Fruit fly (Drosophila melanogaster) whole organism, pupa: Measurements from ENCODE around the gene CG3982.
A peak's percentile ranks its signal among the peaks of the same experiment; 100 is the strongest.

Experiments used
- CG10348 ChIP-seq: fragments of 200-800 bp; sonication (Bioruptor generic); IDR thresholded peaks from 2 replicates; pipeline ENCODE4 v1.3.6; 2022; ENCODE audit warnings: missing biosample characterization, missing genetic modification characterization
- CG12605 ChIP-seq: fragments of 200-800 bp; sonication (Bioruptor generic); IDR thresholded peaks from 2 replicates; pipeline ENCODE4 v1.3.6; 2022; ENCODE audit warnings: missing biosample characterization, missing genetic modification characterization
- CG13204 ChIP-seq: fragments of 200-800 bp; sonication (Bioruptor generic); optimal IDR thresholded peaks from 2 replicates; lab custom pipeline; 2018; ENCODE audit warnings: missing biosample characterization, mild to moderate bottlenecking, missing genetic modification characterization, moderate library complexity
- CG14655 ChIP-seq: fragments of 200-800 bp; sonication (Bioruptor generic); optimal IDR thresholded peaks from 3 replicates; lab custom pipeline; 2017; ENCODE audit warnings: mild to moderate bottlenecking, missing biosample characterization, missing genetic modification reagents, missing genetic modification characterization
- CG15710 ChIP-seq: fragments of 200-800 bp; sonication (Bioruptor generic); optimal IDR thresholded peaks from 2 replicates; lab custom pipeline; 2018; ENCODE audit warnings: missing biosample characterization, mild to moderate bottlenecking, missing genetic modification characterization, moderate library complexity
- CG17806 ChIP-seq: fragments of 200-800 bp; sonication (Bioruptor generic); optimal IDR thresholded peaks from 2 replicates; lab custom pipeline; 2018; ENCODE audit warnings: missing biosample characterization, mild to moderate bottlenecking, missing genetic modification characterization, moderate library complexity
- CG32121 ChIP-seq: fragments of 200-800 bp; sonication (Bioruptor generic); IDR thresholded peaks from 2 replicates; pipeline ENCODE4 v1.3.6; 2022; ENCODE audit warnings: missing biosample characterization, missing genetic modification characterization
- CG34367 ChIP-seq: fragments of 200-800 bp; sonication (Bioruptor generic); optimal IDR thresholded peaks from 2 replicates; lab custom pipeline; 2018; ENCODE audit warnings: missing biosample characterization, mild to moderate bottlenecking, missing genetic modification characterization
- CG4496 ChIP-seq: fragments of 200-800 bp; sonication (Bioruptor generic); IDR thresholded peaks from 3 replicates; pipeline ENCODE4 v1.3.6; 2022; ENCODE audit warnings: missing biosample characterization, missing genetic modification characterization
- CG8159 ChIP-seq: fragments of 200-800 bp; sonication (Bioruptor generic); optimal IDR thresholded peaks from 3 replicates; lab custom pipeline; 2018; ENCODE audit warnings: missing biosample characterization, mild to moderate bottlenecking, missing genetic modification characterization, moderate library complexity
- CG8301 ChIP-seq: fragments of 200-800 bp; sonication (Bioruptor generic); optimal IDR thresholded peaks from 2 replicates; lab custom pipeline; 2018; ENCODE audit warnings: missing biosample characterization, mild to moderate bottlenecking, missing genetic modification characterization
- CG9948 ChIP-seq: fragments of 200-800 bp; sonication (Bioruptor generic); optimal IDR thresholded peaks from 2 replicates; lab custom pipeline; 2018; ENCODE audit warnings: missing biosample characterization, mild to moderate bottlenecking, missing genetic modification characterization, moderate library complexity
- D1 ChIP-seq: fragments of 200-800 bp; sonication (Bioruptor generic); optimal IDR thresholded peaks from 2 replicates; lab custom pipeline; 2018; ENCODE audit warnings: missing biosample characterization, mild to moderate bottlenecking, missing genetic modification characterization, moderate library complexity
- EcR ChIP-seq: fragments of 200-800 bp; sonication (Bioruptor generic); optimal IDR thresholded peaks from 3 replicates; lab custom pipeline; 2019; ENCODE audit warnings: missing biosample characterization, missing genetic modification characterization, mild to moderate bottlenecking, moderate library complexity, missing genetic modification reagents
- Ets98B ChIP-seq: fragments of 200-800 bp; sonication (Bioruptor generic); IDR thresholded peaks from 2 replicates; pipeline ENCODE4 v1.3.6; 2022; ENCODE audit warnings: missing biosample characterization, missing genetic modification characterization
- Pif1A ChIP-seq: fragments of 200-800 bp; sonication (Bioruptor generic); optimal IDR thresholded peaks from 3 replicates; lab custom pipeline; 2016; ENCODE audit warnings: missing biosample characterization, missing genetic modification characterization
- Pif1B ChIP-seq: fragments of 200-800 bp; sonication (Bioruptor generic); optimal IDR thresholded peaks from 3 replicates; lab custom pipeline; 2016; ENCODE audit warnings: missing biosample characterization, missing genetic modification characterization
- Snoo ChIP-seq: fragments of 200-800 bp; sonication (Bioruptor generic); optimal IDR thresholded peaks from 3 replicates; lab custom pipeline; 2017; ENCODE audit warnings: missing biosample characterization, mild to moderate bottlenecking, missing genetic modification characterization, inconsistent platforms
- fd96Ca ChIP-seq: fragments of 200-800 bp; sonication (Bioruptor generic); IDR thresholded peaks from 3 replicates; pipeline ENCODE4 v1.3.6; 2022; ENCODE audit warnings: missing biosample characterization, missing genetic modification characterization
- gl ChIP-seq: fragments of 200-800 bp; sonication (Bioruptor generic); optimal IDR thresholded peaks from 2 replicates; lab custom pipeline; 2018; ENCODE audit warnings: missing biosample characterization, mild to moderate bottlenecking, missing genetic modification characterization
- rn ChIP-seq: fragments of 200-800 bp; sonication (Bioruptor generic); IDR thresholded peaks from 2 replicates; pipeline ENCODE4 v1.3.6; 2022; ENCODE audit warnings: missing biosample characterization, missing genetic modification characterization

CG3982 gene

DNA sequence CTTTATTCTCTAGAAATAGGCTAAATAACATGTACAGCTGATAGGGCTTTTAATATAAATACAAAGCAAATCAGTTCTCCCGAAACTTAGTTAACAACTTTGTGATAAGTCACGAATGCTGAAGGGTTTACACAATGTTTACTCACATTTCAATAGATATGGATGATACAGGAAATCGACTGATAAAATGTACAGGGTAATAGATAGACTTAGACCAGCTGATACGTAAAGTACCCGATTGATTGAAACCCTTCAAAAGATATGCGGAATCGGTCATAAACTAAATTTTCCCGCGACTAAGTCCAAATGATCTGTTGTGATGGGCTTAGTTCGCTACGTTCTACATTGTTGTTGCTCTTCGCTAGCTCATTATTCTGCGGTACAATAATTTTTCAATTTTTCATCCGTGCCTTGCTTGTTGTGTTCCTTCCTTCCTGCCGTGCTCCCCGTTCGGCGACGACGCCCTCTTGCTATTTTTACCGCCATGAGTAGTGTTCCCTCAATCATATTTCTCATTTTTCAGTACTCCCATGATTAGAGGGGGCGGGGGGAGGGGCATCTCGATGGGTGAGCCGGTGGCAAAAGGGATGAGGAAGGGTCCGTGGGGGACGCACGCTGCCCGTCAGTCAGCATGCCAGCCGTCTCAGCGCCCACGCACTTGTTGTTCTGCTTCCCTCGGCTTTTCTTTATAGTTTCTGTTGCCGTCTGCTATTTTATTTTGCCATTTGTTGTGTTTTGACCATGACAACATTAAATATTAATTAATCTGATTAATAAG is 15.8 kb upstream of the CG3982 start:
- TF ChIP-seq CG13204 (GFP tag; lab: Kevin White, UChicago) (peak; percentile 11), CG32121 (GFP tag; lab: Robert Waterston, UW) (0 out of 2 replicates have a peak, but pooled peaks have one; percentile 37), Snoo (tag; lab: Kevin White, UChicago) (no peak)

DNA sequence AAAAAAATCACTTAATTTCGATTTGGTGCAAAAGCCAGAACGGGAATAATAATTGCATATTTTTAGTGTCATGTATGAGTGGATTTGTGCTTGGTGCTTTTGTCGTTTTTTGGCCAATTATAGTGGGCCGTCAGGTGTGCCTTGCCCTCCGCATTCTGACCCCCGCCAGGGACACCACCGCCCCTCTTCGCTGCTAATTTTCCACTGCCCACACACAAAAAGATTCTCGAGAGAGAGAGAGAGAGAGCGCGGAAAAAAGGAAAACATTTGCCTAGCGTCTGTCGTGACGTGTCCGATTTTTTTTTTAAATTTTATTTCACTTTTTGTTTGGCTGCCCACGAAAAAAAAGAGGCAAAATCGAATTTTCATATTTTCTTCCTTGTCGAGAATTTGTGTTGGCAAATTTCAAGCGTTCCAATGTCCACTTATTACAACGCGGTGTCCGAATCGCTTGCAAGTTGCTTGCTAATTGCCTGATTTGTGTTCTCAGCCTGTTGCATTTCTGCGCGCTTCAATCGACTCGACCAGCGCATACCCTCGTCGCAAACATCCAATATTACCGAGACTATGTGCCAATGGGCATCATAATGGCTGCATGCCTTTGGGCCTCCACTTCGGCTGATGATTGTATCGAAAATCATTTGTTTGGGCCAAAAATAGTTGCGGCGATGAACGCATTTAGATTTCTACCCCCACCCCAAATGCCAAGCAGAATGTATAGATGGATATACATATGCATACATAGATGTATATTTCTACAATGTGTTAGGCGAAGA is 14.8 kb upstream of the CG3982 start:
- no peak for TF ChIP-seq CG17806 (tag; lab: Kevin White, UChicago)
- TF ChIP-seq CG32121 (GFP tag; lab: Robert Waterston, UW), result no peak

DNA sequence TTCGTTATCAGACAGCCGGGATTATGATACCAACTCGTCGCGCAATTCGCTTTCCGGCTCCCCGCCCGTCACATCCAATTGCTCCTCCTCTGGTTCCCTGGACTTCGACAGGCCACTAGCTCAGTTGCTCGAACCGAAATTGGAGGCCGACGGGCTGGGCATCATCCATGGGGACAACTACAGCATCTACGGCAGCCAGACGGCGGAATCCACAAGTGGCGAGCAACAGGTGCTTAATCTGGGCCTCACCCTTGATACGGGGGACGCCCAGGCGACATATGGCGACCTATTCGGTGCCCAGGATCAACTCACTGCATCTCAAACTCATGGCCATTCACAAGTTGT is 13.4 kb upstream of the CG3982 start:
- TF ChIP-seq fd96Ca (GFP tag; lab: Robert Waterston, UW) (no peak), CG12605 (peak; percentile 42; the same call in 1 of the 2 replicates)

DNA sequence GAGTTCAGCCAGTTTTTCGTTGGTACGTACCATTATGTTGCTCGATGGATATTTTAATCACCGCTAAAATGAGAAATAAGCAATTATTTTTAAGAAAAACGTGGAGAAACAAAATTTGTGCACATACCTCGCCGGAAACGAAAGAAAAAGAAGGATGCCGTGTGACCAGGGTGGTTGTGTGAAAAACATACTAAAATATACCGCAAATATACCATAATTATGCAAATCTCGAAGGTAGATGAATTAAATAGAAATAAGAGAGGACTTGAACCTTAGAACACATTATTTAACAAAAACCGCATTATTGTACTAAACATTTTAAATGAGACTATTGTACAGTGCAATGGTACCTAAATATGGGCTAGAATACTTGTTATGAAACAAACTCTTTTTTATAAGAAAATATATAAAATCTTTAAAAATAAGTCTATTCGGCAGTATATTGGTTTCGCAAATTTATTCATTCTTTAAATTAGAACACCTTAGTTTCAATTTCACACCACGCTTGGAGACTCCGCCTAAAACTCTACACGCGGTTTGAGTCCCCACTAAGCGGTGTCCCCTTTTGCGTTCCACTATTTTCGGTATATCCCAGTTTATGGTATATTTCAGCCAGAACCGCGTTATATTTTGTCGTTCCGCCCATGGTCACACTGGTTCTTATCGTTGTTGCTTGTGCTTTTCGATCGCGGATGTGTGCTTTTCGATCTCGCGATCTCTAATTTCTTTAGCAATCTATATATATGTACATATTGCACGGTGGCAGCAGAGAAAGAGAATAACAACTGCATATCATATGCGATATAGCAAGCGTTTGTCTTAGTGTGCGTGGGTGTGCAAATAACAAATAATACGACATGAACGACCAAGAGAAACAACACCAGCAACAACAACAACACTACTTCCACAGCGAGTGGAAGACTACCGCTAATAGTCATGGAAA is 12.7 kb upstream of the CG3982 start, which contains the start of the genes RpS17 and MTF-1:
RpS17 (minus strand) TSS at position 157 of the 943 bp plus-strand sequence.
MTF-1 (plus strand) TSS at position 648 of the 943 bp plus-strand sequence.
- TF ChIP-seq CG8301 (tag; lab: Kevin White, UChicago) (peak; percentile 0), CG32121 (GFP tag; lab: Robert Waterston, UW) (no peak), CG12605 (0 out of 2 replicates have a peak, but pooled peaks have one; percentile 32), CG9948 (tag; lab: Kevin White, UChicago) (no peak), CG17806 (tag; lab: Kevin White, UChicago) (peak; percentile 9), CG8159 (tag; lab: Kevin White, UChicago) (no peak), gl (tag; lab: Kevin White, UChicago) (peak; percentile 10), CG34367 (tag; lab: Kevin White, UChicago) (peak; percentile 27), CG4496 (GFP tag; lab: Robert Waterston, UW) (peak; percentile 64), CG13204 (GFP tag; lab: Kevin White, UChicago) (peak; percentile 6), Pif1B (GFP tag; lab: Kevin White, UChicago) (peak; percentile 26), Snoo (tag; lab: Kevin White, UChicago) (peak; percentile 58), Ets98B (no peak), EcR (GFP tag; lab: Kevin White, UChicago) (peak; percentile 41), Pif1A (GFP tag; lab: Kevin White, UChicago) (peak; percentile 24)

DNA sequence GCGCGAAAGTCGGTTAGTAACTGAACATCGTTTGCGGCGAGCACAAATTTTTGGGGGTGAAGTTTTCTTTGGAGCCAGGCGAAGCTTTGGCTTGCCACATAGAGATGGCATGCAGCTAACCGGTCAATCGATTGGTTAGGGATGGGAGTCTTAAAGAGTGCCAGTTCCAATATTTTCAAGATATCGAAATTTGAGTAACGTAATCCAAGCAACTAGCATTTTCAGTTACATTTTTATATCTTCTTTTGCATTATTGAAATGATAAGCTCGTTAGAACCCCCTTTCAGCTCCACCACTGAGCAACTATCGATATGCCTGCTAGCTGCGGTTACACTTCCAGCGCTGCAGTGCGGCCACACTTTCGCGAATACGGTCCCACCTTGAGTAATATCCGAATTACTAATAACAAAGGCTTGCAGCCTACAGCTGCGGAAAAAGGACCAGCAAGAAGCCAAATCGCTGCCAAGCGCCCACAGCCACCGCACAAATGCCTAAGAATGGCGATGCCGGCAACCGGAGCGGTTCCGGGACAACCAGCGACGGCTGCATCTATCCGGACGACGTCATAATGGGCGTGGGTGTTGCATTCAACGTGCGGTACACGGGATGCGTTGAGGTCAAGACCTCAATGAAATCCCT is 9.6 kb upstream of the CG3982 start, which contains the start of the genes Atat and Shc:
Atat (minus strand) TSS at position 103 of the 639 bp plus-strand sequence.
Shc (plus strand) TSS at position 355 of the 639 bp plus-strand sequence.
- TF ChIP-seq CG12605 (peak; percentile 95), CG17806 (tag; lab: Kevin White, UChicago) (peak; percentile 98), CG14655 (GFP tag; lab: Kevin White, UChicago) (peak; percentile 98), EcR (GFP tag; lab: Kevin White, UChicago) (peak; percentile 11), CG15710 (tag; lab: Kevin White, UChicago) (peak; percentile 99), rn (GFP tag; lab: Robert Waterston, UW) (peak; percentile 99), Snoo (tag; lab: Kevin White, UChicago) (peak; percentile 99), CG8301 (tag; lab: Kevin White, UChicago) (peak; percentile 96), fd96Ca (GFP tag; lab: Robert Waterston, UW) (peak; percentile 99), Pif1B (GFP tag; lab: Kevin White, UChicago) (peak; percentile 94), Pif1A (GFP tag; lab: Kevin White, UChicago) (peak; percentile 97), Ets98B (peak; percentile 99), gl (tag; lab: Kevin White, UChicago) (peak; percentile 90), CG8159 (tag; lab: Kevin White, UChicago) (peak; percentile 98), CG9948 (tag; lab: Kevin White, UChicago) (peak; percentile 98), CG10348 (GFP tag; lab: Robert Waterston, UW) (peak; percentile 99), D1 (peak; percentile 54), CG32121 (GFP tag; lab: Robert Waterston, UW) (peak; percentile 99), CG13204 (GFP tag; lab: Kevin White, UChicago) (peak; percentile 78), CG4496 (GFP tag; lab: Robert Waterston, UW) (peak; percentile 99), CG34367 (tag; lab: Kevin White, UChicago) (peak; percentile 98)
